Fruit fly (Drosophila melanogaster): ENCODE results near the gene CG10405.

Gene CG10405

dm6 chr3R:16476472-16476871 lies 22.2 kb downstream of the CG10405 start (continued):
- TF ChIP-seq jumu (GFP tag; optimal IDR thresholded peaks at IDR 0.05) (no peak), Hr3 (GFP tag; optimal IDR thresholded peaks at IDR 0.05) (no peak), CG7928 (GFP tag; optimal IDR thresholded peaks at IDR 0.05) (peak; percentile 71)

DNA sequence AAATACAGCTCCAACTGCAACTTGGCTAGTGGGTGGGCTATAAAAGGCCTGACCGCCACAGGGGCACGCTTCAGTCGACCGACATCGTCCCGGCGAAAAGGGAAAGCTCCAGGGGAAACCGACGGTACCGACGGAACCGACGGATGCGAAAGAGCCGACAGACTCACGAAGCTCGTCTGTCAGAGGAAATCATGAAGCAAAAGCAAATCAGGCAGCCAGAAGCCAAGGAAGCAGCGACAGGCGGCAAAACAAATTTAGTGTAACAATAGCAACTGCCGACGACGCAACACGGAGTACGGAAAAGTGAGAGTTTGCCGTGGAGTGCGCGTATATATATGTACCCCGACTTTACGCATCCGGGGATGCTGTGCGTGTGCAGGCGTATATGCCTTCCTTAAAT lies 22.7 kb downstream of the CG10405 start, which contains the start of gene Gyc89Db:
Gyc89Db (plus strand) TSS at position 78 of the 400 bp plus-strand sequence.
- TF ChIP-seq ato (GFP tag; IDR thresholded peaks at IDR 0.05; ENCODE audit: partially characterized antibody) (no peak), CG17385 (GFP tag; optimal IDR thresholded peaks at IDR 0.05) (no peak), Deaf1 (tag; optimal IDR thresholded peaks at IDR 0.05) (peak; percentile 92), sens (GFP tag) (no peak), CG12236 (GFP tag; optimal IDR thresholded peaks at IDR 0.05) (no peak), wor (GFP tag; IDR thresholded peaks at IDR 0.05) (no peak), sr (GFP tag; IDR thresholded peaks at IDR 0.05) (no peak), CG8478 (optimal IDR thresholded peaks at IDR 0.05) (peak; percentile 8), Med (GFP tag) (peak; percentile 37), eve (GFP tag; optimal IDR thresholded peaks at IDR 0.05) (no peak), CG10321 (GFP tag; IDR thresholded peaks at IDR 0.05) (no peak), CTCF (GFP tag; optimal IDR thresholded peaks at IDR 0.05) (no peak), CG2712 (tag; optimal IDR thresholded peaks at IDR 0.05) (no peak), abd-A (tag; optimal IDR thresholded peaks at IDR 0.05) (no peak), H2.0 (GFP tag; IDR thresholded peaks at IDR 0.05) (no peak), corto (GFP tag; optimal IDR thresholded peaks at IDR 0.05) (no peak), Ets65A (GFP tag) (peak; percentile 68), odd (GFP tag; optimal IDR thresholded peaks at IDR 0.05) (no peak), CG17361 (GFP tag; IDR thresholded peaks at IDR 0.05) (no peak), org-1 (GFP tag; optimal IDR thresholded peaks at IDR 0.05) (no peak), Aef1 (GFP tag; IDR thresholded peaks at IDR 0.05) (no peak), phol (tag; optimal IDR thresholded peaks at IDR 0.05) (no peak), CG13894 (tag; optimal IDR thresholded peaks at IDR 0.05) (peak; percentile 65), bsh (GFP tag; optimal IDR thresholded peaks at IDR 0.05) (no peak), sug (tag; optimal IDR thresholded peaks at IDR 0.05) (no peak), Nf-YB (GFP tag; optimal IDR thresholded peaks at IDR 0.05) (no peak), CG2889 (GFP tag; IDR thresholded peaks at IDR 0.05) (no peak), NfI (GFP tag; optimal IDR thresholded peaks at IDR 0.05) (no peak), br (optimal IDR thresholded peaks at IDR 0.05) (no peak), HLH4C (GFP tag; IDR thresholded peaks at IDR 0.05; ENCODE audit: partially characterized antibody) (no peak)

DNA sequence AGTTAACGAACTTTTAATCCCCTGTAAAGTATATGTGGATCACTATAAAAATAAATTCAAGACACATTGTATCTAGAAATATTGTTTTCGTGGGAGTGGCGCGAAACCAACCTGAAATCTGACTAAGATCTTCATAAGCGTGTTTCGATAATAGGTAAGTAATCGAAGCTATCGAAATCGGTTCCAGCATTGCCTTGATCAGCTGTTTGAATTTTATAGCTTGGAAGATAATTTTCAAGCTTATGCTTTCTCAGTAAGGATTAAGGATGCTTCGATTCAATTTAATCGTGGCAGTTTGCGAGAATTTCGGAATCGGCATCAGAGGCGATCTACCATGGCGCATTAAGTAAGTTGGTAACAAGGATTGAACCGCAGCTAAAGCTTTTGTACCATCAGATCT lies 26.7 kb downstream of the CG10405 start, which contains the start of gene Dhfr:
Dhfr (plus strand) TSS at position 173 of the 400 bp plus-strand sequence.
- peak; percentile 21 for TF ChIP-seq trem (tag; optimal IDR thresholded peaks at IDR 0.05)
- TF ChIP-seq hbn (GFP tag; IDR thresholded peaks at IDR 0.05; ENCODE audit: partially characterized antibody), result peak; percentile 50; the same call in 1 of the 2 replicates
- TF ChIP-seq HLH4C (GFP tag; IDR thresholded peaks at IDR 0.05; ENCODE audit: partially characterized antibody), result peak; percentile 60; the same call in 2 of the 3 replicates
- peak; percentile 62 for TF ChIP-seq Dref (GFP tag; IDR thresholded peaks at IDR 0.05)
- TF ChIP-seq CG8359 (GFP tag; optimal IDR thresholded peaks at IDR 0.05; ENCODE audit: borderline replicate concordance), result no peak
- TF ChIP-seq D19B (GFP tag; optimal IDR thresholded peaks at IDR 0.05), result no peak
- TF ChIP-seq danr (GFP tag; IDR thresholded peaks at IDR 0.05), result no peak
- no peak for TF ChIP-seq CG14050 (GFP tag; IDR thresholded peaks at IDR 0.05)
- TF ChIP-seq CTCF (GFP tag; optimal IDR thresholded peaks at IDR 0.05), result no peak
- peak; percentile 36; the same call in 1 of the 2 replicates for TF ChIP-seq Scr (GFP tag; IDR thresholded peaks at IDR 0.05; ENCODE audit: partially characterized antibody)
- peak; percentile 72 for TF ChIP-seq stwl (tag; optimal IDR thresholded peaks at IDR 0.05)
- peak; percentile 18; the same call in 1 of the 2 replicates for TF ChIP-seq bbx (GFP tag; IDR thresholded peaks at IDR 0.05; ENCODE audit: partially characterized antibody)
- no peak for TF ChIP-seq tio (GFP tag; optimal IDR thresholded peaks at IDR 0.05)
- no peak for TF ChIP-seq lbe (GFP tag; optimal IDR thresholded peaks at IDR 0.05)
- peak in 1 of 2 experiments; percentile 67 for TF ChIP-seq crp (GFP tag; optimal IDR thresholded peaks at IDR 0.05)
- TF ChIP-seq CG2129 (GFP tag; IDR thresholded peaks at IDR 0.05; ENCODE audit: partially characterized antibody), result 0 out of 2 replicates have a peak, but pooled peaks have one; percentile 13
- no peak for TF ChIP-seq pnt (GFP tag; optimal IDR thresholded peaks at IDR 0.05)
- TF ChIP-seq pzg (GFP tag; optimal IDR thresholded peaks at IDR 0.05), result peak; percentile 23
- TF ChIP-seq dan (GFP tag; IDR thresholded peaks at IDR 0.05), result no peak
- peak; percentile 35; the same call in 1 of the 3 replicates for TF ChIP-seq CG6791 (GFP tag; IDR thresholded peaks at IDR 0.05; ENCODE audit: partially characterized antibody)
